Fruit fly (Drosophila melanogaster): ENCODE results near the gene CecB.

CecB gene

dm6 chr3R:30224577-30224976, 11.0 kb upstream of the CecB start:
- no peak for TF ChIP-seq Pif1B (GFP tag; optimal IDR thresholded peaks at IDR 0.05)
- no peak for TF ChIP-seq CG13204 (GFP tag; optimal IDR thresholded peaks at IDR 0.05)
- TF ChIP-seq CG32121 (GFP tag; IDR thresholded peaks at IDR 0.05), result no peak
- TF ChIP-seq CG8301 (tag; optimal IDR thresholded peaks at IDR 0.05), result no peak
- TF ChIP-seq Snoo (tag; optimal IDR thresholded peaks at IDR 0.05), result no peak
- no peak for TF ChIP-seq EcR (GFP tag; optimal IDR thresholded peaks at IDR 0.05)
- no peak for TF ChIP-seq CG14655 (GFP tag; optimal IDR thresholded peaks at IDR 0.05)
- no peak for TF ChIP-seq CG9948 (tag; optimal IDR thresholded peaks at IDR 0.05)
- TF ChIP-seq CG34367 (tag; optimal IDR thresholded peaks at IDR 0.05), result no peak
- no peak for TF ChIP-seq CG12605 (GFP tag; IDR thresholded peaks at IDR 0.05)
- TF ChIP-seq Pif1A (GFP tag; optimal IDR thresholded peaks at IDR 0.05), result no peak
- TF ChIP-seq CG17806 (tag; optimal IDR thresholded peaks at IDR 0.05), result no peak
- TF ChIP-seq rn (GFP tag; IDR thresholded peaks at IDR 0.05), result no peak
- no peak for TF ChIP-seq CG10348 (GFP tag; IDR thresholded peaks at IDR 0.05)
- no peak for TF ChIP-seq CG8159 (tag; optimal IDR thresholded peaks at IDR 0.05)

dm6 chr3R:30222236-30222635, 8.6 kb upstream of the CecB start:
- TF ChIP-seq CG34367 (tag; optimal IDR thresholded peaks at IDR 0.05) (no peak), Snoo (tag; optimal IDR thresholded peaks at IDR 0.05) (no peak), Ets98B (GFP tag; IDR thresholded peaks at IDR 0.05) (no peak), gl (tag; optimal IDR thresholded peaks at IDR 0.05) (no peak), rn (GFP tag; IDR thresholded peaks at IDR 0.05) (no peak), fd96Ca (GFP tag; IDR thresholded peaks at IDR 0.05) (no peak), D1 (tag; optimal IDR thresholded peaks at IDR 0.05) (no peak), CG8301 (tag; optimal IDR thresholded peaks at IDR 0.05) (no peak), CG15710 (tag; optimal IDR thresholded peaks at IDR 0.05) (no peak), CG32121 (GFP tag; IDR thresholded peaks at IDR 0.05) (no peak), CG12605 (GFP tag; IDR thresholded peaks at IDR 0.05) (no peak)

DNA sequence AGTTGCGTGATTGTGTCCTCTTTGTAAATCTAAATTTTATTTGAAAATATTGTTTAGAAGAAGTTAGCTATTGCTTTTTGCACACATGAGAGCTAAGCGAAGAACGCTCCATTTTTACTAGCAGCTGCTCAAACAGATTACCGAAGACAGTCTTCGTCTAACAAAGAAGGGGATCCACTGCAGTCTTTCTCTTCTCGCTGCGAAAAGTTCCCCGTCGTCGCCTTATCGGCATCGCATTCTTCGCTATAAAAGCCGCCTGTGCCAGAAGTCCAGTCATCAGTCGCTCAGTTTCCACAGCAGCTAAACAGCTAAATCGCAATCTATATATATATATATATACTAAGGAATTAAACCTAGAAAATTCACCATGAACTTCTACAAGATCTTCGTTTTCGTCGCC, 2.6 kb upstream of the CecB start, which contains the start of gene CecC:
Gene CecC, plus strand, starts transcription at position 275 of the 400 bp plus-strand sequence.
- TF ChIP-seq CG34367 (tag; optimal IDR thresholded peaks at IDR 0.05) (no peak), CG32121 (GFP tag; IDR thresholded peaks at IDR 0.05) (no peak), CG4496 (GFP tag; IDR thresholded peaks at IDR 0.05) (no peak), CG8159 (tag; optimal IDR thresholded peaks at IDR 0.05) (no peak), fd96Ca (GFP tag; IDR thresholded peaks at IDR 0.05) (no peak), EcR (GFP tag; optimal IDR thresholded peaks at IDR 0.05) (no peak), CG12605 (GFP tag; IDR thresholded peaks at IDR 0.05) (no peak), Pif1A (GFP tag; optimal IDR thresholded peaks at IDR 0.05) (no peak), rn (GFP tag; IDR thresholded peaks at IDR 0.05) (no peak), CG15710 (tag; optimal IDR thresholded peaks at IDR 0.05) (no peak), Ets98B (GFP tag; IDR thresholded peaks at IDR 0.05) (no peak), CG8301 (tag; optimal IDR thresholded peaks at IDR 0.05) (no peak), CG10348 (GFP tag; IDR thresholded peaks at IDR 0.05) (no peak), D1 (tag; optimal IDR thresholded peaks at IDR 0.05) (no peak), Snoo (tag; optimal IDR thresholded peaks at IDR 0.05) (no peak), gl (tag; optimal IDR thresholded peaks at IDR 0.05) (no peak), CG13204 (GFP tag; optimal IDR thresholded peaks at IDR 0.05) (no peak)

- TF ChIP-seq fd96Ca (GFP tag; IDR thresholded peaks at IDR 0.05) (no peak), Pif1B (GFP tag; optimal IDR thresholded peaks at IDR 0.05) (no peak), Ets98B (GFP tag; IDR thresholded peaks at IDR 0.05) (no peak), Pif1A (GFP tag; optimal IDR thresholded peaks at IDR 0.05) (no peak), CG13204 (GFP tag; optimal IDR thresholded peaks at IDR 0.05) (no peak), CG8301 (tag; optimal IDR thresholded peaks at IDR 0.05) (no peak), D1 (tag; optimal IDR thresholded peaks at IDR 0.05) (no peak), CG10348 (GFP tag; IDR thresholded peaks at IDR 0.05) (no peak)
Measured at dm6 chr3R:30215020-30215419, 1.4 kb upstream of the CecB start.

DNA sequence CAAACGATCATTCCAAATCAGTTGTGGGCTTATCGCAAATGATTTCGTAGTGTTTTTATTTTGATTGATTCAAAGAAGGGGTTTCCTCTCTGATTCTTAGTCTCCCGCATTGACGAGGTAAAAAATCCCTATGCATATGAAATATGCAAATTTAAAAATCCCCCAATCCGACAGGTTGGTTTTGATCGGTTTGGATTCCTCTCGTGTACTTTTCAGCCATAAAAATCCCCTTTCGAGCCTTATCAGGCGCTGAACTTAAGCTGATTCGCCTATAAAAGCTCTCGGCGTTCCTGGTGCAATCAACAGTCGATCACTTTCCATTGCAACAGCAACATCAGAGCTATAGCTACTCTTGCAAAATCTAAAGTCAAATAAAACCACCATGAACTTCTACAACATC, 1.7 kb downstream of the CecB start, which contains the start of gene CecA2:
Gene CecA2, plus strand, starts transcription at position 301 of the 400 bp plus-strand sequence.
- no peak for TF ChIP-seq CG32121 (GFP tag; IDR thresholded peaks at IDR 0.05)
- no peak for TF ChIP-seq CG8301 (tag; optimal IDR thresholded peaks at IDR 0.05)
- no peak for TF ChIP-seq CG34367 (tag; optimal IDR thresholded peaks at IDR 0.05)
- TF ChIP-seq rn (GFP tag; IDR thresholded peaks at IDR 0.05), result no peak
- TF ChIP-seq CG10348 (GFP tag; IDR thresholded peaks at IDR 0.05), result no peak
- TF ChIP-seq EcR (GFP tag; optimal IDR thresholded peaks at IDR 0.05), result no peak
- TF ChIP-seq CG15710 (tag; optimal IDR thresholded peaks at IDR 0.05), result no peak
- TF ChIP-seq CG12605 (GFP tag; IDR thresholded peaks at IDR 0.05), result no peak
- no peak for TF ChIP-seq CG13204 (GFP tag; optimal IDR thresholded peaks at IDR 0.05)
- no peak for TF ChIP-seq CG14655 (GFP tag; optimal IDR thresholded peaks at IDR 0.05)
- no peak for TF ChIP-seq CG4496 (GFP tag; IDR thresholded peaks at IDR 0.05)
- TF ChIP-seq CG8159 (tag; optimal IDR thresholded peaks at IDR 0.05), result no peak
- no peak for TF ChIP-seq Pif1A (GFP tag; optimal IDR thresholded peaks at IDR 0.05)
- TF ChIP-seq D1 (tag; optimal IDR thresholded peaks at IDR 0.05), result no peak

DNA sequence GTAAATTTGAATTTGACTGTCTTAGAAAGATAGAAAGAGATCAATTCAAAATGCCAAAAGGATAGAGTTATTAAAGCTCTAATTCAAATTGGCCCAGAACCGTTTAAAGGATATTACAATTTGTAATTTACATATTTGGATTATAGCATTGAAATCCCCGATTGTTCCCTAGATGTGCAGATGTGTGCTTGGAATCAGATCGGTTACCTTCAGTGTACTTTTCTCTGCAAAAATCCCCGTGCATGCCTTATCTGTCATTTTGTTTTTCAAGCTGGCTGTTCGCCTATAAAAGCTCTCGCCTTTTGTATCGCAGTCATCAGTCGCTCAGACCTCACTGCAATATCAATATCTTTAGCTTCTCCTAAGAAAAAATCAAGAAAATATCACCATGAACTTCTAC, 3.0 kb downstream of the CecB start, which contains the start of gene CecA1:
Gene CecA1, plus strand, starts transcription at position 315 of the 400 bp plus-strand sequence.
- TF ChIP-seq fd96Ca (GFP tag; IDR thresholded peaks at IDR 0.05) (no peak), CG14655 (GFP tag; optimal IDR thresholded peaks at IDR 0.05) (no peak), CG4496 (GFP tag; IDR thresholded peaks at IDR 0.05) (no peak), CG9948 (tag; optimal IDR thresholded peaks at IDR 0.05) (no peak)

DNA sequence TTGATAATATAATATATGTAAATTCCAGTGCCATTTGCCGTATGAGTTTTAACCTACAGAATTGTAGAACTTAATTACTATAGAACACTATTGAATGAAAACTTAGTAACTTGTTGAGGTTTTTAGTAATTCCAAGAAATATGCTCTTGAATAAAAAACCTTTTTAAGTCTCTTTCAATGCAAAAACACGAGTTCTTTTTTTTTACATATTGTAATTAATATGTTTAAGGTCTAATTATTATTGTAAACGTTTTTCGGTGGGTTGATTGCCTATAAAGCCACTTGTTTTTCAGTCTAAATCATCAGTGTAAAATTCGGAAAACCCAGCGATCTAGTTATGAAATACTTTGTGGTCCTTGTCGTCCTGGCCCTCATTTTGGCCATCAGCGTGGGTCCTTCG, 3.9 kb downstream of the CecB start, which contains the start of gene Anp:
Gene Anp, plus strand, starts transcription at position 301 of the 400 bp plus-strand sequence.
- TF ChIP-seq Pif1B (GFP tag; optimal IDR thresholded peaks at IDR 0.05) (no peak), CG4496 (GFP tag; IDR thresholded peaks at IDR 0.05) (no peak), Ets98B (GFP tag; IDR thresholded peaks at IDR 0.05) (no peak), CG14655 (GFP tag; optimal IDR thresholded peaks at IDR 0.05) (no peak), CG32121 (GFP tag; IDR thresholded peaks at IDR 0.05) (no peak), gl (tag; optimal IDR thresholded peaks at IDR 0.05) (no peak), CG12605 (GFP tag; IDR thresholded peaks at IDR 0.05) (no peak), fd96Ca (GFP tag; IDR thresholded peaks at IDR 0.05) (no peak), CG9948 (tag; optimal IDR thresholded peaks at IDR 0.05) (no peak), CG10348 (GFP tag; IDR thresholded peaks at IDR 0.05) (no peak)

All from whole organism, pupa.